Worm (Caenorhabditis elegans): ENCODE measurements around the gene C06C3.12.

ce11 chrII:9362249-9362648 is 12.7 kb upstream of the C06C3.12 start:
- TF ChIP-seq him-1 (tag; optimal IDR thresholded peaks at IDR 0.05): no peak
- no peak for TF ChIP-seq dao-5 (tag; optimal IDR thresholded peaks at IDR 0.05)
